Fruit fly (Drosophila melanogaster) whole organism, embryonic: ENCODE measurements around the gene CG42718.
A peak's percentile ranks its signal among the peaks of the same experiment; 100 is the strongest.

Experiments
- CG11696 ChIP-seq: fragments of 200-800 bp; sonication (Bioruptor generic); IDR thresholded peaks from 2 replicates; pipeline ENCODE4 v1.3.6; 2022; ENCODE audit warnings: missing biosample characterization, missing genetic modification characterization
- CG12769 ChIP-seq: fragments of 200-800 bp; sonication (Bioruptor generic); optimal IDR thresholded peaks from 2 replicates; lab custom pipeline; 2019; ENCODE audit warnings: missing biosample characterization, mild to moderate bottlenecking, missing genetic modification characterization, moderate library complexity
- CG15073 ChIP-seq: fragments of 200-800 bp; sonication (Bioruptor generic); optimal IDR thresholded peaks from 2 replicates; lab custom pipeline; 2016; ENCODE audit warnings: missing biosample characterization, missing genetic modification characterization
- CG2120 ChIP-seq: fragments of 200-800 bp; sonication (Bioruptor generic); optimal IDR thresholded peaks from 3 replicates; lab custom pipeline; 2016; ENCODE audit warnings: missing biosample characterization, missing genetic modification characterization
- CG2678 ChIP-seq: fragments of 200-800 bp; sonication (Bioruptor generic); optimal IDR thresholded peaks from 3 replicates; lab custom pipeline; 2019; ENCODE audit warnings: missing biosample characterization, mild to moderate bottlenecking, missing genetic modification characterization, moderate library complexity
- CG31365 ChIP-seq: fragments of 200-800 bp; sonication (Bioruptor generic); optimal IDR thresholded peaks from 2 replicates; lab custom pipeline; 2018; ENCODE audit warnings: missing biosample characterization, mild to moderate bottlenecking, missing genetic modification characterization
- CG6791 ChIP-seq: fragments of 200-800 bp; sonication (Bioruptor generic); IDR thresholded peaks from 3 replicates; pipeline ENCODE4 v1.3.6; 2022; ENCODE audit warnings: missing biosample characterization, missing genetic modification characterization; ENCODE audit not compliant: partially characterized antibody
- CG7357 ChIP-seq: fragments of 200-800 bp; sonication (Bioruptor generic); IDR thresholded peaks from 3 replicates; pipeline ENCODE4 v1.3.6; 2022; ENCODE audit warnings: missing biosample characterization, missing genetic modification characterization
- CG8765 ChIP-seq: fragments of 200-800 bp; sonication (Bioruptor generic); IDR thresholded peaks from 2 replicates; pipeline ENCODE4 v1.3.6; 2022; ENCODE audit warnings: missing biosample characterization, missing genetic modification characterization
- CG9609 ChIP-seq: fragments of 200-800 bp; sonication (Bioruptor generic); optimal IDR thresholded peaks from 3 replicates; lab custom pipeline; 2016; ENCODE audit warnings: missing biosample characterization, missing genetic modification characterization
- CG9727 ChIP-seq: fragments of 200-800 bp; sonication (Bioruptor generic); optimal IDR thresholded peaks from 3 replicates; lab custom pipeline; 2017; ENCODE audit warnings: missing biosample characterization, mild to moderate bottlenecking, missing genetic modification characterization
- Doc2 ChIP-seq: fragments of 200-800 bp; sonication (Bioruptor generic); IDR thresholded peaks from 2 replicates; pipeline ENCODE4 v1.3.6; 2022; ENCODE audit warnings: missing biosample characterization, missing genetic modification characterization
- Dref ChIP-seq: fragments of 200-800 bp; sonication (Bioruptor generic); IDR thresholded peaks from 2 replicates; pipeline ENCODE4 v1.3.6; 2022; ENCODE audit warnings: missing biosample characterization, missing genetic modification characterization
- Ets65A ChIP-seq: fragments of 200-800 bp; sonication (Bioruptor generic); peaks from one replicate; lab custom pipeline; 2016; ENCODE audit warnings: missing biosample characterization, missing genetic modification characterization
- Hr78 ChIP-seq, 2 experiments: fragments of 200-800 bp in 1 of 2; fragments of >200 bp in 1 of 2; sonication (Bioruptor generic) in 1 of 2; optimal IDR thresholded peaks; 2 replicates each; lab custom pipeline; 2017 to 2019; ENCODE audit warnings: missing biosample characterization in 2 of 2, missing genetic modification characterization in 2 of 2, mild to moderate bottlenecking in 1 of 2, moderate library complexity in 1 of 2
- Hsf ChIP-seq: fragments of 200-800 bp; sonication (Bioruptor generic); optimal IDR thresholded peaks from 3 replicates; lab custom pipeline; 2016; ENCODE audit warnings: missing biosample characterization, missing genetic modification characterization
- Med ChIP-seq: fragments of 200-800 bp; sonication (Bioruptor generic); peaks from one replicate; lab custom pipeline; 2016; ENCODE audit warnings: missing biosample characterization, missing genetic modification characterization, mild to moderate bottlenecking, inconsistent platforms, moderate library complexity
- Mrtf ChIP-seq: fragments of 200-800 bp; sonication (Bioruptor generic); IDR thresholded peaks from 3 replicates; pipeline ENCODE4 v1.3.6; 2022; ENCODE audit warnings: missing biosample characterization, missing genetic modification characterization
- Nf-YA ChIP-seq: fragments of 200-800 bp; sonication (Bioruptor generic); IDR thresholded peaks from 2 replicates; pipeline ENCODE4 v1.3.6; 2022; ENCODE audit warnings: missing biosample characterization, missing genetic modification characterization
- Oaz ChIP-seq: fragments of 200-800 bp; sonication (Bioruptor generic); IDR thresholded peaks from 2 replicates; pipeline ENCODE4 v1.3.6; 2022; ENCODE audit warnings: missing biosample characterization, missing genetic modification characterization
- ab ChIP-seq: fragments of 200-800 bp; sonication (Bioruptor generic); optimal IDR thresholded peaks from 2 replicates; lab custom pipeline; 2016; ENCODE audit warnings: missing biosample characterization, missing genetic modification characterization
- abd-A ChIP-seq: fragments of 200-800 bp; sonication (Bioruptor generic); optimal IDR thresholded peaks from 3 replicates; lab custom pipeline; 2019; ENCODE audit warnings: missing biosample characterization, mild to moderate bottlenecking, missing genetic modification characterization, moderate library complexity
- chinmo ChIP-seq: fragments of 200-800 bp; sonication (Bioruptor generic); IDR thresholded peaks from 4 replicates; pipeline ENCODE4 v1.3.6; 2022; ENCODE audit warnings: missing biosample characterization, missing genetic modification characterization; ENCODE audit not compliant: partially characterized antibody
- cwo ChIP-seq: fragments of 200-800 bp; sonication (Bioruptor generic); optimal IDR thresholded peaks from 3 replicates; lab custom pipeline; 2017; ENCODE audit warnings: missing biosample characterization, missing genetic modification characterization, mild to moderate bottlenecking, moderate library complexity, missing genetic modification reagents
- fd3F ChIP-seq: fragments of 200-800 bp; sonication (Bioruptor generic); optimal IDR thresholded peaks from 2 replicates; lab custom pipeline; 2018; ENCODE audit warnings: missing biosample characterization, mild to moderate bottlenecking, missing genetic modification characterization, moderate library complexity
- gcm ChIP-seq: fragments of 200-800 bp; sonication (Bioruptor generic); optimal IDR thresholded peaks from 2 replicates; lab custom pipeline; 2019; ENCODE audit warnings: missing biosample characterization, mild to moderate bottlenecking, missing genetic modification characterization, moderate library complexity
- klu ChIP-seq: fragments of 200-800 bp; sonication (Bioruptor generic); IDR thresholded peaks from 2 replicates; pipeline ENCODE4 v1.3.6; 2022; ENCODE audit warnings: missing biosample characterization, missing genetic modification characterization
- luna ChIP-seq: fragments of 200-800 bp; sonication (Bioruptor generic); optimal IDR thresholded peaks from 2 replicates; lab custom pipeline; 2016; ENCODE audit warnings: missing biosample characterization, missing genetic modification characterization
- mld ChIP-seq: fragments of 200-800 bp; sonication (Bioruptor generic); IDR thresholded peaks from 3 replicates; pipeline ENCODE4 v1.3.6; 2022; ENCODE audit warnings: missing biosample characterization, missing genetic modification characterization; ENCODE audit not compliant: partially characterized antibody
- nom ChIP-seq: fragments of 200-800 bp; sonication (Bioruptor generic); optimal IDR thresholded peaks from 2 replicates; lab custom pipeline; 2017; ENCODE audit warnings: missing biosample characterization, missing genetic modification characterization, mild to moderate bottlenecking, moderate library complexity, missing genetic modification reagents
- phol ChIP-seq: fragments of 200-800 bp; sonication (Bioruptor generic); optimal IDR thresholded peaks from 3 replicates; lab custom pipeline; 2018; ENCODE audit warnings: missing biosample characterization, mild to moderate bottlenecking, missing genetic modification characterization, moderate library complexity
- pros ChIP-seq: fragments of 200-800 bp; sonication (Bioruptor generic); optimal IDR thresholded peaks from 3 replicates; lab custom pipeline; 2019; ENCODE audit warnings: missing biosample characterization, mild to moderate bottlenecking, missing genetic modification characterization, moderate library complexity
- sens ChIP-seq: fragments of 200-800 bp; sonication (Bioruptor generic); peaks from one replicate; lab custom pipeline; 2016; ENCODE audit warnings: missing biosample characterization, missing genetic modification characterization
- ttk ChIP-seq: fragments of 200-800 bp; sonication (Bioruptor generic); IDR thresholded peaks from 2 replicates; pipeline ENCODE4 v2.1.2; 2022; ENCODE audit warnings: missing biosample characterization, missing genetic modification characterization
- vvl ChIP-seq: fragments of 200-800 bp; sonication (Bioruptor generic); IDR thresholded peaks from 2 replicates; pipeline ENCODE4 v1.3.6; 2022; ENCODE audit warnings: missing biosample characterization, missing genetic modification characterization
- z ChIP-seq: fragments of 200-800 bp; sonication (Bioruptor generic); IDR thresholded peaks from 3 replicates; pipeline ENCODE4 v1.3.6; 2022; ENCODE audit warnings: missing biosample characterization, missing genetic modification characterization

Gene CG42718

DNA sequence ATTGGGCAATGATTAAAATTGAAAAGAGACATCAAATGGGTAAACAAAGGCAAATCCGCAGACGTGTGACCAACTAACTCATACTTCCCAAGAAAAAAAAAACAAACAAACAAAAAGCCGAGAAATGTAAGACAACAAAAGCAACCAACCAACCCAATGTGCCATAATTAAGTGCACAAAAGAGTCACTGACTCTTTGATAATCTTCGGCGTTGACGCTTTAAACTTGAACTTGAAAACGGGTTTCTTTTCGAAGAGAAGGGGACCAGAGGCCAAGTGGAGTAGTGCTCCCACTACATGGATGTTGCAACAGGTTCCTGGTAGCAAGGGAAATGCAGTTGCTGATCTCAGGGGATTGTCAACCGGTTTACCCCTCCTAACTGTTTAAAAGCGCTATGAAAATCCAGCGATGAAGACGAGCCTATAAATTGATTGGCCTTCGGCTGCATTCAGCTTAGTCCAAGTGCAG lies 41.1 kb downstream of the CG42718 start, which contains the start of gene CG13064 (continued):
- TF ChIP-seq CG12769 (tag; lab: Kevin White, UChicago) (peak; percentile 50), Hsf (GFP tag; lab: Kevin White, UChicago) (no peak), mld (GFP tag; lab: Robert Waterston, UW) (no peak), ttk (GFP tag; lab: Robert Waterston, UW) (no peak), CG2678 (tag; lab: Kevin White, UChicago) (no peak), abd-A (tag; lab: Kevin White, UChicago) (peak; percentile 75), CG6791 (GFP tag; lab: Robert Waterston, UW) (no peak), chinmo (GFP tag; lab: Robert Waterston, UW) (0 out of 4 replicates have a peak, but pooled peaks have one; percentile 65), fd3F (no peak), z (GFP tag; lab: Robert Waterston, UW) (no peak), Nf-YA (GFP tag; lab: Robert Waterston, UW) (no peak), Med (GFP tag; lab: Kevin White, UChicago) (no peak), gcm (no peak), CG2120 (no peak), luna (GFP tag; lab: Kevin White, UChicago) (no peak), klu (GFP tag; lab: Robert Waterston, UW) (no peak)

- no peak for TF ChIP-seq CG9727 (GFP tag; lab: Kevin White, UChicago)
- TF ChIP-seq CG9609, result no peak
- no peak for TF ChIP-seq CG8765
- no peak for TF ChIP-seq CG7357
Measured at dm6 chr3L:16279171-16279570, 41.9 kb downstream of the CG42718 start, which contains the start of gene CG13050. CG13050 (minus strand) TSS chr3L:16279271.

DNA sequence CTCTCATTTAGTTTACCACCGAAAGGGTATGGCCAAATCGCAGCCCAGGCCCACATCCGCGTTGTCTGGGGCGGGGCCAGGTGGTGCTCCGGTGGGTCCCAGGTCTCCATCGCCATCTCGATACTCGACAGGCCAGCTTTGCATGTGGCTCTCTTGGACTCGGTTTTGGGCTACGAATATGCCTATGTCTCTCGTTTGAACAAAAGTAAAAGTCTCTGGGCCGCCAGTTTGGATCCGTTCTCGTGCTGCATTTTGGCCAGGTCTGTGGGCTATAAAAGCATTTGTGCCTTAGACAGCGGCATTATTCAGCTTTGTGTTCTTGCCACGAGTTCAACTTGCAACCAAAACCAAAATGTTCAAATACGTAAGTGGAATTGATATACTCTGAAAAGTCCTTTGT lies 43.9 kb downstream of the CG42718 start, which contains the start of gene CG13065:
CG13065 (plus strand) TSS at position 301 of the 400 bp plus-strand sequence.
- TF ChIP-seq nom (GFP tag; lab: Kevin White, UChicago) (no peak), Mrtf (no peak)

DNA sequence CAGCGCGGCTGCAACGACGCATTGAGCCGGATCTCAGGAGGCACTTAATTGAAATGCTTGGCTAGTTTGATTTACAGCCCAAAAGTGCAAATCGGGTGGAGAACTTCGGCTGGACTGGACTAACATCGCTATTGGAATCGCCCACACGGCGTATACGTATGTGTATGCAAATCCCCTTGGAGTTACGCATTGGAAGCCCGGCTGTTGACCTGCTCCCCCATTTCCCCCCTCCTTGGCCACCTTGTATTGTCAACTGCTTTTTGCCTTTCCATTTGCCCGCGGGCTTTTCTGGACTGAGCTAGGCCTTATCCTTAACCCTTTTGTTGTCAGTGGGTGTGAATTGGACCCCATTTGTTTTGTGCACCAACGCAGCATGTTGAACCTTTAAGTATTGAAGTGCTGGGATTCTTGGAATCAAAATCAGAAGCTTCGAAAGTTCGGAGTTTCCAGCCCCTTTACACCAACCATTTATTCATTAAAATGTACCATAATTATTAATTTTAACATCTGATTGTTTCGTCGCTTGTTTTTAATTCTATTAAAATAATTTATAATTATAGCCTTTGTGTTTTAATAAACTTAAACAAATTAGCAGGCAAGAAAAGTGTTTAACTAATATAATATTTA lies 45.6 kb downstream of the CG42718 start:
- TF ChIP-seq Oaz (GFP tag; lab: Robert Waterston, UW), result no peak
- no peak for TF ChIP-seq CG11696
- TF ChIP-seq Ets65A (GFP tag; lab: Kevin White, UChicago), result peak; percentile 11
- TF ChIP-seq Med (GFP tag; lab: Kevin White, UChicago), result no peak
- 0 out of 2 replicates have a peak, but pooled peaks have one; percentile 9 for TF ChIP-seq Dref (GFP tag; lab: Robert Waterston, UW)
- TF ChIP-seq CG31365, result no peak

- TF ChIP-seq CG15073 (no peak), phol (tag; lab: Kevin White, UChicago) (no peak), Nf-YA (GFP tag; lab: Robert Waterston, UW) (no peak), Hr78 (GFP tag; optimal IDR thresholded peaks at IDR 0.05; lab: Kevin White, UChicago) (no peak), chinmo (GFP tag; lab: Robert Waterston, UW) (0 out of 4 replicates have a peak, but pooled peaks have one; percentile 48), vvl (GFP tag; lab: Robert Waterston, UW) (peak; percentile 37; the same call in 1 of the 2 replicates), pros (GFP tag; lab: Kevin White, UChicago) (no peak), ab (GFP tag; lab: Kevin White, UChicago) (no peak), CG7357 (no peak), cwo (GFP tag; lab: Kevin White, UChicago) (no peak), sens (GFP tag; lab: Kevin White, UChicago) (peak; percentile 52), Doc2 (GFP tag; lab: Robert Waterston, UW) (no peak), luna (GFP tag; lab: Kevin White, UChicago) (no peak)
Measured at dm6 chr3L:16272338-16272959, 48.6 kb downstream of the CG42718 start, which contains the start of gene CG13066. CG13066 (plus strand) TSS chr3L:16272909.
